ENCODE assay signal across 1 fruit fly cellular context in the genomic region with DNA sequence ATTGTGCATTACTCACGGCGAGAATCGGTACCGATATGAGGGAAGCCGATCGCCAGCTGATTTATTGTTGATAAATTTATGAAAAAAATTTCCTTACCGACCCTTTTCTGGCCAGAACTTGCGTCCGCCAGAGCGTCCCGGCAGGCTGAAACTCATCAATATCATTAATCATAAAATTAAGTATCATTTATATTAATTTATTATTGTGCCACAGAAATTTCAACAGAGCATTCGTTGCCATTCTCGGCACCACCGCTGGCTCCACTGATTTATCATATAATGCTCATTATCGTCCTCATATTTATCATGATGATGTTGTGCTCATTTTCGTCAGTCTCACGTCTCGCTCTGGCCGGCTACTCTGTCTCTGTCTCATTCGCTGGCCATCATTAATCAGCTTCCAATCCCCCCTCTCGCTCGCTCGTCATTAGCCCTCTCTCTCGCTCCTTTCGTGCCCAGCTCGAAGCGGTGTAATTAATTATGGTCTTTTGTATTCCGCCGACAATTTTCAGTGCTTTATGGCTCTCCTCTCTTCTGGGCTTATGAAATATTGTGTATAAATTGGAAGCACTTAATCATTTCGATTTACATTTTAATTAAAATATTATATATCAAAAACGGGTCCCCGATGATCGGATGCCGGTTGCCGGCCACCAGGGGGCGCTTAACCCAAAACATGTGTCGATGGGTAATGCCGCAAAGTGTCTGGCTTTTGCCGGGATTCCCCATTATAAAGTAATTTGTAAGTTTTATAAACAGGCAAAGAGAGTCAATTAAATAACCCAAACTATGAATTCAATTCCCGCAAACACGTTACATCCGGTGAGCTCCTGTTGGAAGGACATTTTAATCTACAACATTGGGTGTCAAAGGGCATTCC.
TF ChIP-seq lines count a peak whose summit lies in the region.

No protein-coding gene starts in this region.

TF ChIP-seq in whole organism, embryonic, 481 proteins besides CTCF, POLR2A, EP300 and RAD21 (continued from another document):
- TF ChIP-seq CG6654 (GFP tag; optimal IDR thresholded peaks at IDR 0.05; lab: Kevin White, UChicago) = no peak
- no peak for TF ChIP-seq CG11723 (GFP tag; optimal IDR thresholded peaks at IDR 0.05; lab: Kevin White, UChicago)
- no peak for TF ChIP-seq slbo (GFP tag; IDR thresholded peaks at IDR 0.05; lab: Robert Waterston, UW)
- TF ChIP-seq CG16813 (GFP tag; IDR thresholded peaks at IDR 0.05; lab: Robert Waterston, UW; ENCODE audit: partially characterized antibody) = no peak
- no peak for TF ChIP-seq CG4617 (GFP tag; optimal IDR thresholded peaks at IDR 0.05; lab: Kevin White, UChicago; ENCODE audit: borderline replicate concordance)
- TF ChIP-seq crc (GFP tag; optimal IDR thresholded peaks at IDR 0.05; lab: Kevin White, UChicago) = no peak
- no peak for TF ChIP-seq CG4282 (GFP tag; optimal IDR thresholded peaks at IDR 0.05; lab: Kevin White, UChicago)
- no peak for TF ChIP-seq Ets65A (GFP tag; lab: Kevin White, UChicago)
- TF ChIP-seq CG13775 (GFP tag; optimal IDR thresholded peaks at IDR 0.05; lab: Kevin White, UChicago) = no peak
- TF ChIP-seq gcm2 (GFP tag; optimal IDR thresholded peaks at IDR 0.05; lab: Kevin White, UChicago) = no peak
- no peak for TF ChIP-seq CG11085 (GFP tag; IDR thresholded peaks at IDR 0.05; lab: Robert Waterston, UW)
- no peak for TF ChIP-seq CG13624 (GFP tag; optimal IDR thresholded peaks at IDR 0.05; lab: Kevin White, UChicago)
- no peak for TF ChIP-seq Hr78 (GFP tag; optimal IDR thresholded peaks at IDR 0.05; lab: Kevin White, UChicago)
- TF ChIP-seq CG11560 (tag; IDR thresholded peaks at IDR 0.05; lab: Robert Waterston, UW) = no peak
- TF ChIP-seq gsb-n (tag; optimal IDR thresholded peaks at IDR 0.05; lab: Kevin White, UChicago) = peak; percentile 37
- no peak for TF ChIP-seq Elba2 (GFP tag; optimal IDR thresholded peaks at IDR 0.05; lab: Kevin White, UChicago)
- TF ChIP-seq CG33213 (GFP tag; optimal IDR thresholded peaks at IDR 0.05; lab: Kevin White, UChicago) = no peak
- TF ChIP-seq Sry-δ (GFP tag; optimal IDR thresholded peaks at IDR 0.05; lab: Kevin White, UChicago) = no peak
- TF ChIP-seq vvl (GFP tag; IDR thresholded peaks at IDR 0.05; lab: Robert Waterston, UW) = peak; percentile 33
- TF ChIP-seq wek (GFP tag; optimal IDR thresholded peaks at IDR 0.05; lab: Kevin White, UChicago) = no peak
- TF ChIP-seq CG1233 (GFP tag; optimal IDR thresholded peaks at IDR 0.05; lab: Kevin White, UChicago) = no peak
- no peak for TF ChIP-seq hb (GFP tag; IDR thresholded peaks at IDR 0.05; lab: Robert Waterston, UW; ENCODE audit: partially characterized antibody)
- no peak for TF ChIP-seq CG9876 (GFP tag; optimal IDR thresholded peaks at IDR 0.05; lab: Kevin White, UChicago)
- TF ChIP-seq CG17568 (GFP tag; optimal IDR thresholded peaks at IDR 0.05; lab: Kevin White, UChicago) = no peak
- no peak for TF ChIP-seq dimm (GFP tag; IDR thresholded peaks at IDR 0.05; lab: Robert Waterston, UW)
- no peak for TF ChIP-seq pzg (GFP tag; optimal IDR thresholded peaks at IDR 0.05; lab: Kevin White, UChicago)
- peak; percentile 18; the same call in 1 of the 3 replicates for TF ChIP-seq otp (GFP tag; IDR thresholded peaks at IDR 0.05; lab: Robert Waterston, UW)
- no peak for TF ChIP-seq croc (GFP tag; conservative IDR thresholded peaks at IDR 0.05; lab: Robert Waterston, UW)
- no peak for TF ChIP-seq TFAM (GFP tag; optimal IDR thresholded peaks at IDR 0.05; lab: Kevin White, UChicago)
- no peak for TF ChIP-seq CG15601 (tag; optimal IDR thresholded peaks at IDR 0.05; lab: Kevin White, UChicago)
- TF ChIP-seq CG2120 (GFP tag; optimal IDR thresholded peaks at IDR 0.05; lab: Kevin White, UChicago) = no peak
- peak; percentile 66 for TF ChIP-seq lab (GFP tag; optimal IDR thresholded peaks at IDR 0.05; lab: Kevin White, UChicago)
- TF ChIP-seq Max (GFP tag; optimal IDR thresholded peaks at IDR 0.05; lab: Kevin White, UChicago) = no peak
- TF ChIP-seq Gug (GFP tag; IDR thresholded peaks at IDR 0.05; lab: Robert Waterston, UW) = no peak
- TF ChIP-seq crp (GFP tag; optimal IDR thresholded peaks at IDR 0.05; lab: Kevin White, UChicago) = no peak
- no peak for TF ChIP-seq Taf1 (GFP tag; IDR thresholded peaks at IDR 0.05; lab: Robert Waterston, UW)
- no peak for TF ChIP-seq ATbp (GFP tag; optimal IDR thresholded peaks at IDR 0.05; lab: Kevin White, UChicago)
- no peak for TF ChIP-seq knrl (GFP tag; IDR thresholded peaks at IDR 0.05; lab: Robert Waterston, UW; ENCODE audit: partially characterized antibody)
- no peak for TF ChIP-seq CG5180 (GFP tag; optimal IDR thresholded peaks at IDR 0.05; lab: Kevin White, UChicago)
- TF ChIP-seq bsh (GFP tag; optimal IDR thresholded peaks at IDR 0.05; lab: Kevin White, UChicago) = no peak
- no peak for TF ChIP-seq CG17829 (tag; optimal IDR thresholded peaks at IDR 0.05; lab: Kevin White, UChicago)
- TF ChIP-seq Rx (GFP tag; IDR thresholded peaks at IDR 0.05; lab: Robert Waterston, UW) = no peak
- peak; percentile 95 for TF ChIP-seq Awh (GFP tag; IDR thresholded peaks at IDR 0.05; lab: Robert Waterston, UW)
- TF ChIP-seq btn (GFP tag; optimal IDR thresholded peaks at IDR 0.05; lab: Kevin White, UChicago) = no peak
- TF ChIP-seq CG10654 (GFP tag; optimal IDR thresholded peaks at IDR 0.05; lab: Kevin White, UChicago) = no peak
- TF ChIP-seq gt (GFP tag; IDR thresholded peaks at IDR 0.05; lab: Robert Waterston, UW) = no peak
- TF ChIP-seq aop (GFP tag; IDR thresholded peaks at IDR 0.05; lab: Robert Waterston, UW) = no peak
- no peak for TF ChIP-seq Hsf (GFP tag; optimal IDR thresholded peaks at IDR 0.05; lab: Kevin White, UChicago)
- TF ChIP-seq CG12155 (GFP tag; optimal IDR thresholded peaks at IDR 0.05; lab: Kevin White, UChicago) = no peak
- TF ChIP-seq Camta (GFP tag; optimal IDR thresholded peaks at IDR 0.05; lab: Kevin White, UChicago) = no peak
- TF ChIP-seq CG17912 (GFP tag; optimal IDR thresholded peaks at IDR 0.05; lab: Kevin White, UChicago) = no peak
- TF ChIP-seq prd (optimal IDR thresholded peaks at IDR 0.05; lab: Kevin White, UChicago) = no peak
- no peak for TF ChIP-seq prd (GFP tag; IDR thresholded peaks at IDR 0.05; lab: Robert Waterston, UW)
- TF ChIP-seq Asciz (GFP tag; optimal IDR thresholded peaks at IDR 0.05; lab: Kevin White, UChicago) = no peak
- TF ChIP-seq CG30020 (tag; optimal IDR thresholded peaks at IDR 0.05; lab: Kevin White, UChicago) = no peak
- TF ChIP-seq tll (GFP tag; optimal IDR thresholded peaks at IDR 0.05; lab: Kevin White, UChicago) = no peak
- TF ChIP-seq CG10543 (GFP tag; optimal IDR thresholded peaks at IDR 0.05; lab: Kevin White, UChicago) = no peak
- TF ChIP-seq CG8944 (GFP tag; optimal IDR thresholded peaks at IDR 0.05; lab: Kevin White, UChicago) = no peak
- no peak for TF ChIP-seq Ets97D (GFP tag; optimal IDR thresholded peaks at IDR 0.05; lab: Kevin White, UChicago)
- no peak for TF ChIP-seq CG8478 (optimal IDR thresholded peaks at IDR 0.05; lab: Kevin White, UChicago)
- TF ChIP-seq cato (GFP tag; optimal IDR thresholded peaks at IDR 0.05; lab: Kevin White, UChicago; ENCODE audit: borderline replicate concordance) = no peak
- TF ChIP-seq CG10321 (GFP tag; IDR thresholded peaks at IDR 0.05; lab: Robert Waterston, UW) = 0 out of 2 replicates have a peak, but pooled peaks have one; percentile 25
- no peak for TF ChIP-seq D19B (GFP tag; optimal IDR thresholded peaks at IDR 0.05; lab: Kevin White, UChicago)
- no peak for TF ChIP-seq sob (GFP tag; IDR thresholded peaks at IDR 0.05; lab: Robert Waterston, UW)
- no peak for TF ChIP-seq Sox102F (GFP tag; optimal IDR thresholded peaks at IDR 0.05; lab: Kevin White, UChicago)
